Worm (Caenorhabditis elegans): ENCODE data around the gene C15C8.4.

DNA sequence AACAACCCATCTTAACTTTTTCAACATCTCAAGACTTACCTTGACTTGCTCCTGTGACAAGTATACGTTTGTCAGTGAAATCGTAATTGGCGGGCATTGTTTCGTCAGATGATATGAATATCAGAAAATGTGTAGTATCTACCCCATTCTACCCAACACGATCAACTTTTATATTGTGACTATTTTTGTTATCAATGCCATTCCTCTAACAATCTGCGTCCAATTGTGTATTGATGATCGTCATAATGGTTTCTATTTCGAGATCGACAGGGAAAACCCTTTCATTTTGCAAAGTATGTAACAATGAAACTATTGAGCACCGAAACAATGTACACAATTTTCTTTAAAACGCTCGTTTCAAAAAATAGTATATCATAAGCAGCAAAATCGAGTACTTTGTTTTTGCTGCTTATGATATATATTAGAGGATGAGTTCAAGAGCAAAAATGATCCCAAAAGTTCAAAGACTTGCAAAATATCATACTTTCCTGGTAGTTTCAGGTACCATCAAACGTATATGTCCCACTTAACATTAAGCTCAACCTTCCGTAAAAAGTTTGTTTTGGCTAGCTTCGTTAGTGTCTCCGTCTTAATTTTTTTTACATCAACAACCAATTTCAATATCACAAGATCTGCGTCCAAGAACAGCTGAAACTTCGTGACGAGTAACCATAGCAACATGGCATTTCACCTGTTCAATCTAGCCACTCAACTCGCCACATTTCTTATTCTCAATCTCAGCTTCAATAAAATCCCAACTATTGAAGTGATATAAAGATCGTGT, 13.6 kb downstream of the C15C8.4 start, which contains the start of the genes dhs-21 and xbx-9:
- TF ChIP-seq pha-4 (tag; optimal IDR thresholded peaks at IDR 0.05) (peak; percentile 12), fos-1 (tag; optimal IDR thresholded peaks at IDR 0.05) (no peak), elt-1 (tag; optimal IDR thresholded peaks at IDR 0.05) (no peak), nhr-67 (tag; optimal IDR thresholded peaks at IDR 0.05) (no peak), mdl-1 (tag; optimal IDR thresholded peaks at IDR 0.05) (no peak), elt-3 (tag; optimal IDR thresholded peaks at IDR 0.05) (peak in 1 of 3 experiments; percentile 26), ZK546.5 (tag; optimal IDR thresholded peaks at IDR 0.05) (no peak), tbx-2 (tag; optimal IDR thresholded peaks at IDR 0.05) (no peak), elt-2 (tag; optimal IDR thresholded peaks at IDR 0.05) (peak; percentile 79), nhr-11 (tag; optimal IDR thresholded peaks at IDR 0.05) (no peak), hmg-11 (tag; optimal IDR thresholded peaks at IDR 0.05) (no peak), skn-1 (tag; optimal IDR thresholded peaks at IDR 0.05) (no peak), ceh-82 (tag; optimal IDR thresholded peaks at IDR 0.05) (no peak), nhr-12 (tag; optimal IDR thresholded peaks at IDR 0.05) (no peak)

Measured in whole organism, L3 larva.